Worm (Caenorhabditis elegans) whole organism, late embryonic: ENCODE data around the gene Y46C8AL.11.

Experiments used
- F13H6.1 ChIP-seq: sonication (generic microtip); optimal IDR thresholded peaks from 2 replicates; lab custom pipeline; 2016; ENCODE audit warnings: missing genetic modification characterization, missing compliant biosample characterization
- che-1 ChIP-seq: sonication (generic microtip); optimal IDR thresholded peaks from 2 replicates; lab custom pipeline; 2016; ENCODE audit warnings: mild to moderate bottlenecking, missing genetic modification characterization, missing compliant biosample characterization
- hlh-30 ChIP-seq: sonication (generic microtip); optimal IDR thresholded peaks from 2 replicates; lab custom pipeline; 2017; ENCODE audit warnings: antibody characterized with exemption, missing genetic modification characterization, missing compliant biosample characterization; ENCODE audit not compliant: insufficient read depth
- hlh-6 ChIP-seq: sonication (generic microtip); optimal IDR thresholded peaks from 2 replicates; lab custom pipeline; 2016; ENCODE audit warnings: missing genotype, missing genetic modification characterization, missing compliant biosample characterization
- pqm-1 ChIP-seq: sonication (generic microtip); optimal IDR thresholded peaks from 2 replicates; lab custom pipeline; 2016; ENCODE audit warnings: missing genetic modification characterization, missing compliant biosample characterization
- ref-2 ChIP-seq: sonication (generic microtip); optimal IDR thresholded peaks from 2 replicates; lab custom pipeline; 2016; ENCODE audit warnings: missing genetic modification characterization, missing compliant biosample characterization
- unc-55 ChIP-seq: sonication (generic microtip); optimal IDR thresholded peaks from 2 replicates; lab custom pipeline; 2017; ENCODE audit warnings: missing biosample characterization, missing genetic modification reagents, missing genetic modification characterization

- TF ChIP-seq unc-55 (GFP tag; lab: Kevin White, UChicago) (no peak), ref-2 (no peak), hlh-6 (tag; lab: Kevin White, UChicago) (no peak), che-1 (tag; lab: Kevin White, UChicago) (no peak), pqm-1 (tag; lab: Kevin White, UChicago) (no peak), F13H6.1 (tag; lab: Kevin White, UChicago) (no peak), hlh-30 (tag; lab: Kevin White, UChicago) (no peak)
Observed at ce11 chrIV:3917405-3917804, 25.7 kb upstream of the Y46C8AL.11 start, which contains the start of gene F56D6.14.
